Worm (Caenorhabditis elegans) whole organism, young adult: ENCODE results near the gene lgc-30.

ENCODE experiments used
- lag-1 ChIP-seq: fragments of 200-800 bp; sonication (Bioruptor generic); IDR thresholded peaks from 2 replicates; pipeline ENCODE4 v1.3.6; 2022; ENCODE audit warnings: missing genetic modification reagents, missing genetic modification characterization, missing compliant biosample characterization
- let-607 ChIP-seq, 2 experiments: fragments of 200-800 bp in 1 of 2; sonication (Bioruptor generic) in 1 of 2; sonication (generic microtip) in 1 of 2; optimal IDR thresholded peaks; 2 replicates each; lab custom pipeline; 2016 to 2018; ENCODE audit warnings: mild to moderate bottlenecking in 2 of 2, missing compliant biosample characterization in 2 of 2, missing genetic modification characterization in 2 of 2, moderate library complexity in 2 of 2, missing genotype in 1 of 2
- mxl-1 ChIP-seq: sonication (generic microtip); optimal IDR thresholded peaks from 2 replicates; lab custom pipeline; 2016; ENCODE audit warnings: missing genetic modification characterization, missing compliant biosample characterization
- nhr-27 ChIP-seq: fragments of 200-800 bp; sonication (Bioruptor generic); optimal IDR thresholded peaks from 2 replicates; lab custom pipeline; 2018; ENCODE audit warnings: mild to moderate bottlenecking, missing genetic modification characterization, moderate library complexity, missing compliant biosample characterization
- nhr-90 ChIP-seq: sonication (generic microtip); optimal IDR thresholded peaks from 2 replicates; lab custom pipeline; 2016; ENCODE audit warnings: missing genotype, mild to moderate bottlenecking, missing genetic modification characterization, missing compliant biosample characterization
- rec-8 ChIP-seq, 2 experiments: sonication (generic microtip); optimal IDR thresholded peaks; 2 replicates each; lab custom pipeline; 2016; ENCODE audit warnings: mild to moderate bottlenecking in 2 of 2, missing genetic modification characterization in 2 of 2, missing genetic modification reagents in 2 of 2, missing genotype in 2 of 2, missing biosample characterization in 1 of 2, missing compliant biosample characterization in 1 of 2, moderate library complexity in 1 of 2
- repo-1 ChIP-seq: sonication (generic microtip); optimal IDR thresholded peaks from 2 replicates; lab custom pipeline; 2017; ENCODE audit warnings: mild to moderate bottlenecking, missing genetic modification characterization, missing compliant biosample characterization

DNA sequence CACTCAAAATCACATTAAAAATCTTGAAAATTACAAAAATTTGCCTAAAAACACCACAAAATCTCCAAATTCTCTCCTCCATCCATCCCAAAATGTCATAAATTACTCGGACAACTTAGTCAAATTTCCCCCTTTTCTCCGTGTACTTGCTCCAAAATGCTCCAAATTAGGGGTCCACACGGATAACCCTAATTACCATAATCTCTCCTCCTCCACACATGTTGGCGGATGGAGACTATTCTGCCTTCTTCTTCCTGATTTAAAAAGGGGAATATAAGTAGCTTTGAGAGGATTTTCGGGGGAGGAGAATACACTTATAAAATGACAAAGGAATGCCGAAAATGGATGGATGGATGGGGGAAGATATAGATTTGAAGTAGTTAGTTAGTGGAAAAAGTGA lies 37.2 kb downstream of the lgc-30 start:
- TF ChIP-seq nhr-90 (tag; lab: Kevin White, UChicago) (no peak), repo-1 (no peak), mxl-1 (tag; lab: Kevin White, UChicago) (no peak), rec-8 (tag; optimal IDR thresholded peaks at IDR 0.05; lab: Kevin White, UChicago) (no peak), let-607 (tag; optimal IDR thresholded peaks at IDR 0.05; lab: Kevin White, UChicago) (no peak), lag-1 (GFP tag; lab: Robert Waterston, UW) (no peak), nhr-27 (no peak)
